Fruit fly (Drosophila melanogaster) whole organism, prepupa: ENCODE measurements around the gene Gr22f.

ENCODE experiments used
- Blimp-1 ChIP-seq: fragments of 200-800 bp; sonication (Bioruptor generic); optimal IDR thresholded peaks from 3 replicates; lab custom pipeline; 2017; ENCODE audit warnings: missing biosample characterization, missing genetic modification characterization, mild to moderate bottlenecking, moderate library complexity, missing genetic modification reagents
- CG4318 ChIP-seq: fragments of 200-800 bp; sonication (Bioruptor generic); optimal IDR thresholded peaks from 3 replicates; lab custom pipeline; 2017; ENCODE audit warnings: missing biosample characterization, mild to moderate bottlenecking, missing genetic modification characterization
- CG6276 ChIP-seq: fragments of 200-800 bp; sonication (Bioruptor generic); optimal IDR thresholded peaks from 2 replicates; lab custom pipeline; 2017; ENCODE audit warnings: missing biosample characterization, mild to moderate bottlenecking, missing genetic modification characterization
- CG6808 ChIP-seq: fragments of 200-800 bp; sonication (Bioruptor generic); optimal IDR thresholded peaks from 3 replicates; lab custom pipeline; 2017; ENCODE audit warnings: missing biosample characterization, missing genetic modification characterization, mild to moderate bottlenecking, moderate library complexity, missing genetic modification reagents
- Gug ChIP-seq: fragments of 200-800 bp; sonication (Bioruptor generic); IDR thresholded peaks from 2 replicates; pipeline ENCODE4 v1.3.6; 2022; ENCODE audit warnings: missing biosample characterization, missing genetic modification characterization
- Hr38 ChIP-seq: sonication (Bioruptor generic); optimal IDR thresholded peaks from 2 replicates; lab custom pipeline; 2016; ENCODE audit warnings: missing biosample characterization, missing genetic modification characterization
- cyc ChIP-seq: fragments of 200-800 bp; sonication (Bioruptor generic); optimal IDR thresholded peaks from 3 replicates; lab custom pipeline; 2016; ENCODE audit warnings: missing biosample characterization, missing genetic modification characterization
- eg ChIP-seq: fragments of 200-800 bp; sonication (Bioruptor generic); IDR thresholded peaks from 3 replicates; pipeline ENCODE4 v1.3.6; 2022; ENCODE audit warnings: missing biosample characterization, missing genetic modification characterization
- salr ChIP-seq, 2 experiments: fragments of 200-800 bp; sonication (Bioruptor generic); optimal IDR thresholded peaks; 3 replicates each; lab custom pipeline; 2016 to 2018; ENCODE audit warnings: missing biosample characterization in 2 of 2, missing genetic modification characterization in 2 of 2, mild to moderate bottlenecking in 1 of 2

- TF ChIP-seq Blimp-1 (GFP tag; lab: Kevin White, UChicago) = no peak
- no peak for TF ChIP-seq Hr38
- no peak for TF ChIP-seq CG6808
- no peak for TF ChIP-seq Gug (GFP tag; lab: Robert Waterston, UW)
- no peak for TF ChIP-seq salr (GFP tag; optimal IDR thresholded peaks at IDR 0.05; lab: Kevin White, UChicago)
- no peak for TF ChIP-seq cyc (GFP tag; lab: Kevin White, UChicago)
- no peak for TF ChIP-seq CG4318
- TF ChIP-seq eg (GFP tag; lab: Robert Waterston, UW) = 0 out of 3 replicates have a peak, but pooled peaks have one; percentile 26
- no peak for TF ChIP-seq CG6276 (GFP tag; lab: Kevin White, UChicago)
Measured at dm6 chr2L:1722260-1722659, 34.0 kb downstream of the Gr22f start.
